Fruit fly (Drosophila melanogaster) Kc167 (cell line): ENCODE data around the gene akirin.

ENCODE experiments used
- Myc ChIP-seq: fragments of >200 bp; optimal IDR thresholded peaks from 2 replicates; lab custom pipeline; 2017; ENCODE audit warnings: missing external identifiers
- Sin3A ChIP-seq: fragments of >200 bp; optimal IDR thresholded peaks from 2 replicates; lab custom pipeline; 2018; ENCODE audit warnings: missing external identifiers
- insv ChIP-seq: fragments of >200 bp; optimal IDR thresholded peaks from 3 replicates; lab custom pipeline; 2018; ENCODE audit warnings: missing external identifiers
- psq ChIP-seq: fragments of >200 bp; optimal IDR thresholded peaks from 2 replicates; lab custom pipeline; 2017; ENCODE audit warnings: missing external identifiers
- ttk ChIP-seq: sonication (Bioruptor generic); optimal IDR thresholded peaks from 2 replicates; lab custom pipeline; 2017; ENCODE audit warnings: missing external identifiers

dm6 chr3L:7380395-7380794 is 10.8 kb downstream of the akirin start:
- TF ChIP-seq psq (lab: Kevin White, UChicago) (no peak), insv (no peak), Myc (lab: Kevin White, UChicago) (no peak), ttk (lab: Kevin White, UChicago) (no peak), Sin3A (lab: Kevin White, UChicago) (no peak)
